Worm (Caenorhabditis elegans) whole organism, L4/young adult: Measurements from ENCODE around the gene T27A10.2.

Source experiments
- W03F9.2 ChIP-seq: fragments of 150-350 bp; optimal IDR thresholded peaks from 2 replicates; lab custom pipeline; 2014; ENCODE audit warnings: missing biosample characterization, missing genetic modification characterization
- dao-5 ChIP-seq: sonication (generic microtip); optimal IDR thresholded peaks from 2 replicates; lab custom pipeline; 2016; ENCODE audit warnings: missing genotype, missing genetic modification characterization, moderate library complexity, missing compliant biosample characterization
- him-1 ChIP-seq: sonication (generic microtip); optimal IDR thresholded peaks from 2 replicates; lab custom pipeline; 2016; ENCODE audit warnings: missing genotype, missing genetic modification reagents, missing genetic modification characterization, missing compliant biosample characterization

ce11 chrX:3623162-3623561, 37.4 kb downstream of the T27A10.2 start, which contains the start of gene C18B2.2:
- TF ChIP-seq W03F9.2 (tag; lab: Kevin White, UChicago) (no peak), dao-5 (no peak), him-1 (tag; lab: Kevin White, UChicago) (no peak)
